Worm (Caenorhabditis elegans): ENCODE data around the gene F49F1.17.

The F49F1.17 gene

DNA sequence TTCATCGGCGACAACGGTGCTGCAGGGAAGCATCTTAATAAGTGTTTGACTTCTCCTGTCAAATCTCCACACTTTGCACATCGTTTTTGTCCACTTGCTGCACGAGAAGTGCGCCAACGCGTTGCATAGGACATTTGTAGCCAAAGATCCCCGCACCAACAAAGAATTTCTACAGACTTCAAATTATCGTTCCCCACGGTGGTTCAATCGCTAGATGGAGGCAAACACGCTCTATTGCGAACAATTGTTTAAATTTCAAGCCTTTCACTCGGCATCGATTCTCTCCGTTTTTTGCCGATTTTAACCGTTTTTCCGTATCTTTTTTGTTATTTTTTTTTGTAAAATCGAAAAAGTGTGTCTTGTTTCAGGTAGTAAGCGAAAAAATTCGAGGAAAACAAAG, 44.4 kb upstream of the F49F1.17 start:
- peak; percentile 52; the same call in 1 of the 2 replicates for TF ChIP-seq hmg-1.2 (GFP tag; IDR thresholded peaks at IDR 0.05)
- TF ChIP-seq attf-3 (GFP tag; conservative IDR thresholded peaks at IDR 0.05) = 0 out of 2 replicates have a peak, but pooled peaks have one; percentile 12
- peak; percentile 71 for TF ChIP-seq mcd-1 (GFP tag; IDR thresholded peaks at IDR 0.05)

DNA sequence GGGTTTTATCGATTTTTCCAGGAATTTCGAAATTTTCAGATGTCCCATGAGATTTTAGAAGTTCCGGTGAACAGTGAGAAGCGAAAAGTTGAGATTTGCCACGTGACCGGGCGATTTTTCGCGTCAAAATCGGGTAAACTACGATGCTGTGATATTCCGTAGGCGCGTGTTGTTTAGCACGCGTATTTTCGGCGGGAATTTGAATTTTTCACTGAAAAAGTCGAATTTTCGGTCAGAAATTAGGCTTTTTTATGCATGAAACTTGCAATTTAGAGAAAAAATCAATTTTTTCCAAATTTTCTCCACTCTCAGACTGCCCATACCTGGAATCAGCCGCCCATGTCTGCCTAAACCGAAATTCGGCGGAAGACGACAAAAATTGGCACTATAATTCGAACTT, 42.8 kb upstream of the F49F1.17 start, which contains the start of gene tsen-34:
tsen-34 (plus strand) TSS at position 34 of the 400 bp plus-strand sequence.
- TF ChIP-seq hlh-12 (tag; optimal IDR thresholded peaks at IDR 0.05) (no peak), Y79H2A.3 (GFP tag; conservative IDR thresholded peaks at IDR 0.05) (no peak), mcd-1 (GFP tag; IDR thresholded peaks at IDR 0.05) (0 out of 2 replicates have a peak, but pooled peaks have one; percentile 6), B0336.3 (GFP tag; IDR thresholded peaks at IDR 0.05) (0 out of 2 replicates have a peak, but pooled peaks have one; percentile 19), unc-130 (GFP tag; optimal IDR thresholded peaks at IDR 0.05) (no peak), lin-26 (GFP tag; IDR thresholded peaks at IDR 0.05) (0 out of 2 replicates have a peak, but pooled peaks have one; percentile 16)

DNA sequence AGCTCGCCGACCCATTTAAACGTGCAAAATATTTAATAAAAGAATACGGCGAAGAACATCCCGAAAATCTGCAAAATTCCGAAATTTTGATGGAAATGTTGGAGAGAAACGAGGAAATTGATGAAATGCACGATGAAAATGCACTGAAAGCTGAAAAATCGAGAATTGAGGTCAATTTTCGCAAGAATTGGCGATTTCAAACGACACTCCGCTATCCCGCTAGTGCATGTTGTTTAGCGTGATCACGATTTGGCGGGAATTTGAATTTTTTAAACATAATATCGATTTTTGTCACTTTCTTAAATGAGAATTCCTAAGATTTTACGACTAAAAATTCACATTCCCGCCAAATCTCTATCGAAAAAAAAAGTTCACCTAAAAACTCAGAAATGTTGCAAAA, 41.9 kb upstream of the F49F1.17 start:
- TF ChIP-seq ceh-58 (GFP tag; IDR thresholded peaks at IDR 0.05) (no peak), attf-3 (GFP tag; conservative IDR thresholded peaks at IDR 0.05) (peak; percentile 28; the same call in 1 of the 2 replicates)

DNA sequence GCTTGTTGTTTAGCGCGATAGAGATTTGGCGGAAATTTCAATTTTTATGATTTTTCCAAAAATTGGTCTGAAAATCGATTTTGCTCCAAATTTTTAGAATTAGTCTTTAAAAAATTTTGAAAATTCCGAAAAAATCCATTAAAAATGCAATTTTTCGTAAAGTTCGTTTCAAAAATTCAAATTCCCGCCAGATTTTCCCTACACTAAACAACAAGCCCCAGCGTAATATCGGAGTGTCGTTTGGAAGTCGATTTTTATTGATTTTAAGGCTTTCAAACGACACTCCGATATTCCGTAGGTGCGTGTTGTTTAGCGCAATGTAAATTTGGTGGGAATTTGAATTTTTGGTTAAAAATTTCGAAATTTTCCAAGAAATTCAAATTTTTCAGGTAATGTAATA, 41.0 kb upstream of the F49F1.17 start:
- peak; percentile 32; the same call in 1 of the 2 replicates for TF ChIP-seq D2030.7 (GFP tag; IDR thresholded peaks at IDR 0.05)
- no peak for TF ChIP-seq pbrm-1 (GFP tag; IDR thresholded peaks at IDR 0.05)
- TF ChIP-seq attf-3 (GFP tag; conservative IDR thresholded peaks at IDR 0.05) = peak; percentile 90
- TF ChIP-seq fkh-3 (tag; optimal IDR thresholded peaks at IDR 0.05) = no peak
- TF ChIP-seq madf-6 (GFP tag; IDR thresholded peaks at IDR 0.05) = peak; percentile 30; the same call in 1 of the 2 replicates
- no peak for TF ChIP-seq sdz-38 (tag; optimal IDR thresholded peaks at IDR 0.05)
- TF ChIP-seq madf-8 (GFP tag; conservative IDR thresholded peaks at IDR 0.05) = no peak
- no peak for TF ChIP-seq madf-3 (GFP tag; IDR thresholded peaks at IDR 0.05)
- no peak for TF ChIP-seq tlf-1 (GFP tag; optimal IDR thresholded peaks at IDR 0.05)
- 0 out of 2 replicates have a peak, but pooled peaks have one; percentile 12 for TF ChIP-seq mcd-1 (GFP tag; IDR thresholded peaks at IDR 0.05)
- peak; percentile 50 for TF ChIP-seq F49E8.2 (tag; optimal IDR thresholded peaks at IDR 0.05; ENCODE audit: insufficient read depth)
- peak; percentile 83 for TF ChIP-seq lin-54 (GFP tag; optimal IDR thresholded peaks at IDR 0.05)
- 0 out of 2 replicates have a peak, but pooled peaks have one; percentile 36 for TF ChIP-seq dox-1 (GFP tag; IDR thresholded peaks at IDR 0.05)
- peak; percentile 43 for TF ChIP-seq lsl-1 (GFP tag; optimal IDR thresholded peaks at IDR 0.05)
- TF ChIP-seq efl-1 (GFP tag; optimal IDR thresholded peaks at IDR 0.05) = peak; percentile 32
- no peak for TF ChIP-seq tbx-9 (tag; optimal IDR thresholded peaks at IDR 0.05; ENCODE audit: borderline replicate concordance)
- TF ChIP-seq cebp-2 (GFP tag; IDR thresholded peaks at IDR 0.05) = no peak

DNA sequence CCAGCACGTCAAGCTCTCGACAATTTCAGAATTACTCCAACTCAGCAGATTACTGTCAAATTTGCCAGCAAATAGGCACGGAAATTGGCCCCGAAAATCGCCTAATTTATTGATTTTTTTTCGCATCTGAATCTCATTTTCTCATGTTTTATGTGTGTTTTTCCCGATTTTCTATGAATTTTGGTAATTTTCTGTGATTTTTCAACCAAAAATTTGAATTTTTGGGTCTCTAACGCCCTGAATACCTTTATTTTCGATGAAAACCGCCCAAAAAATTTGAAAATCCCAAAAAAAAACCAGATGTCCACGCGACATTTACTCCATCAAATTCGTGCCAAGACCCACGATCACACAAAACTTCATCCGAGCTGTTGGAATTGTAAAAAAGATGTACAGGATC, 40.4 kb upstream of the F49F1.17 start, which contains the start of gene dnj-15:
dnj-15 (plus strand) TSS at position 301 of the 400 bp plus-strand sequence.
- TF ChIP-seq tlf-1 (GFP tag; optimal IDR thresholded peaks at IDR 0.05) (no peak), nfya-2 (GFP tag; IDR thresholded peaks at IDR 0.05) (no peak), let-607 (tag; optimal IDR thresholded peaks at IDR 0.05) (no peak), him-1 (tag; optimal IDR thresholded peaks at IDR 0.05) (no peak), ztf-3 (GFP tag; optimal IDR thresholded peaks at IDR 0.05) (no peak), hlh-26 (GFP tag; conservative IDR thresholded peaks at IDR 0.05) (no peak)

DNA sequence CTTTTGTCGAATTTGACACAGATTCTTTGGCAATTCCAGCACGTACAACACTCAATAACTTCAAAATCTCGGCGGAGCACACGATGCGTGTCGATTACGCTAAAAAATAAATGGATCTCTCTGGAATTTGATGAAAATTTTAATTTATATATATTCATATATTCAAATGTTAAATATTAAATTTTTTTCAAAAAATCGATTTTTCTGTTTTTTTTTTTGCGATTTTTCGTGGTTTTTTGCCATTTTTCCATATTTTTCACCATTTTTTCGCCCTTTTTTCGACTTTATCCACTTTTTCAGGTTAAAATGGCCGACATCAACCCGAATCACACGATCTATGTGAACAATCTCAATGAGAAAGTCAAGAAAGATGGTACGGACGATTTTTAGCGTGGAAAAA, 38.1 kb upstream of the F49F1.17 start, which contains the start of gene rnp-3:
rnp-3 (plus strand) TSS at position 301 of the 400 bp plus-strand sequence.
- TF ChIP-seq pha-4 (tag; optimal IDR thresholded peaks at IDR 0.05) = no peak
- TF ChIP-seq efl-1 (GFP tag; optimal IDR thresholded peaks at IDR 0.05) = no peak
- no peak for TF ChIP-seq nhr-179 (tag; optimal IDR thresholded peaks at IDR 0.05)
- no peak for TF ChIP-seq dox-1 (GFP tag; IDR thresholded peaks at IDR 0.05)
- TF ChIP-seq hlh-26 (GFP tag; conservative IDR thresholded peaks at IDR 0.05) = no peak
- TF ChIP-seq K11D2.4 (GFP tag; IDR thresholded peaks at IDR 0.05) = no peak
- TF ChIP-seq lin-35 (GFP tag; optimal IDR thresholded peaks at IDR 0.05) = no peak
- no peak for TF ChIP-seq Y53G8AR.9 (GFP tag; conservative IDR thresholded peaks at IDR 0.05)
- TF ChIP-seq madf-6 (GFP tag; IDR thresholded peaks at IDR 0.05) = no peak
- no peak for TF ChIP-seq Y79H2A.3 (GFP tag; conservative IDR thresholded peaks at IDR 0.05)
- no peak for TF ChIP-seq F49E8.2 (tag; optimal IDR thresholded peaks at IDR 0.05; ENCODE audit: insufficient read depth)
- no peak for TF ChIP-seq F57C9.4 (tag; optimal IDR thresholded peaks at IDR 0.05)
- no peak for TF ChIP-seq ceh-79 (tag; optimal IDR thresholded peaks at IDR 0.05)
- no peak for TF ChIP-seq ztf-28 (GFP tag; IDR thresholded peaks at IDR 0.05)
- no peak for TF ChIP-seq nfyb-1 (GFP tag; IDR thresholded peaks at IDR 0.05)
- no peak for TF ChIP-seq akir-1 (GFP tag; optimal IDR thresholded peaks at IDR 0.05)
